Worm (Caenorhabditis elegans) whole organism, L2 larva: ENCODE measurements around the gene sup-1.

Experiments
- aly-2 ChIP-seq: fragments of 150-350 bp; optimal IDR thresholded peaks from 2 replicates; lab custom pipeline; 2014; ENCODE audit warnings: missing biosample characterization, missing genetic modification characterization
- ceh-82 ChIP-seq: fragments of 150-350 bp; optimal IDR thresholded peaks from 2 replicates; lab custom pipeline; 2014; ENCODE audit warnings: missing biosample characterization, missing genetic modification characterization
- fos-1 ChIP-seq: fragments of 150-350 bp; optimal IDR thresholded peaks from 2 replicates; lab custom pipeline; 2014; ENCODE audit warnings: missing biosample characterization, missing genetic modification characterization
- nhr-237 ChIP-seq: fragments of 150-350 bp; optimal IDR thresholded peaks from 2 replicates; lab custom pipeline; 2014; ENCODE audit warnings: missing biosample characterization, missing genetic modification characterization
- nhr-25 ChIP-seq: fragments of 150-350 bp; sonication (generic microtip); optimal IDR thresholded peaks from 3 replicates; lab custom pipeline; 2014; ENCODE audit warnings: missing biosample characterization, missing genetic modification characterization
- sma-3 ChIP-seq: sonication (generic microtip); optimal IDR thresholded peaks from 2 replicates; lab custom pipeline; 2016; ENCODE audit warnings: missing genetic modification reagents, missing genetic modification characterization, missing compliant biosample characterization
- unc-39 ChIP-seq: fragments of 150-350 bp; optimal IDR thresholded peaks from 2 replicates; lab custom pipeline; 2014; ENCODE audit warnings: missing biosample characterization, missing genetic modification characterization
- zag-1 ChIP-seq: fragments of 150-350 bp; optimal IDR thresholded peaks from 2 replicates; lab custom pipeline; 2014; ENCODE audit warnings: missing biosample characterization, missing genetic modification characterization
- ztf-11 ChIP-seq: sonication (generic microtip); optimal IDR thresholded peaks from 2 replicates; lab custom pipeline; 2017; ENCODE audit warnings: missing biosample characterization, missing genetic modification characterization

- no peak for TF ChIP-seq aly-2
- no peak for TF ChIP-seq nhr-25 (tag; lab: Kevin White, UChicago)
- TF ChIP-seq zag-1, result no peak
- no peak for TF ChIP-seq nhr-237 (tag; lab: Kevin White, UChicago)
- no peak for TF ChIP-seq unc-39 (tag; lab: Kevin White, UChicago)
- TF ChIP-seq ztf-11 (tag; lab: Kevin White, UChicago), result no peak
- no peak for TF ChIP-seq sma-3 (GFP tag; lab: Kevin White, UChicago)
- no peak for TF ChIP-seq fos-1
- TF ChIP-seq ceh-82 (tag; lab: Kevin White, UChicago), result no peak
Observed at ce11 chrIII:11760634-11761033, 23.2 kb upstream of the sup-1 start.
